Worm (Caenorhabditis elegans) whole organism, L4 larva: ENCODE measurements around the gene F11A5.15.

Experiments used
- F44E2.7 ChIP-seq: fragments of 200-800 bp; sonication (Bioruptor generic); IDR thresholded peaks from 2 replicates; pipeline ENCODE4 v2.1.2; 2022; ENCODE audit warnings: missing genetic modification characterization, missing compliant biosample characterization
- T20F7.1 ChIP-seq: fragments of 200-800 bp; sonication (Bioruptor generic); optimal IDR thresholded peaks from 2 replicates; lab custom pipeline; 2018; ENCODE audit warnings: mild to moderate bottlenecking, missing genetic modification characterization, missing compliant biosample characterization
- Y48G9A.11 ChIP-seq: fragments of 200-800 bp; sonication (Bioruptor generic); IDR thresholded peaks from 2 replicates; pipeline ENCODE4 v1.3.6; 2022; ENCODE audit warnings: missing genetic modification reagents, missing genetic modification characterization, missing compliant biosample characterization
- ZK546.5 ChIP-seq, 2 experiments: sonication (generic microtip); optimal IDR thresholded peaks; 2 replicates each; lab custom pipeline; 2017; ENCODE audit warnings: missing biosample characterization in 2 of 2, missing genetic modification characterization in 2 of 2
- aly-2 ChIP-seq: sonication (generic microtip); optimal IDR thresholded peaks from 2 replicates; lab custom pipeline; 2018; ENCODE audit warnings: missing biosample characterization, missing genetic modification characterization
- arid-1 ChIP-seq: fragments of 200-800 bp; sonication (Bioruptor generic); conservative IDR thresholded peaks from 2 replicates; pipeline ENCODE4 v1.3.6; 2022; ENCODE audit warnings: missing genetic modification reagents, missing genetic modification characterization, missing compliant biosample characterization
- ceh-32 ChIP-seq: sonication (generic microtip); optimal IDR thresholded peaks from 2 replicates; lab custom pipeline; 2016; ENCODE audit warnings: mild to moderate bottlenecking, missing genetic modification characterization, missing compliant biosample characterization; ENCODE audit not compliant: poor library complexity
- ceh-82 ChIP-seq: sonication (generic microtip); optimal IDR thresholded peaks from 2 replicates; lab custom pipeline; 2017; ENCODE audit warnings: missing biosample characterization, missing genetic modification characterization
- cey-2 ChIP-seq: sonication (generic microtip); optimal IDR thresholded peaks from 3 replicates; lab custom pipeline; 2017; ENCODE audit warnings: missing genetic modification characterization, mild to moderate bottlenecking, missing compliant biosample characterization, antibody characterized with exemption, borderline replicate concordance; ENCODE audit not compliant: insufficient read depth
- ctbp-1 ChIP-seq: fragments of 200-800 bp; sonication (Bioruptor generic); IDR thresholded peaks from 2 replicates; pipeline ENCODE4 v1.3.6; 2022; ENCODE audit warnings: missing genetic modification reagents, missing genetic modification characterization, missing compliant biosample characterization
- dmd-8 ChIP-seq: fragments of 200-800 bp; sonication (Bioruptor generic); IDR thresholded peaks from 2 replicates; pipeline ENCODE4 v1.3.6; 2022; ENCODE audit warnings: missing genetic modification characterization, missing compliant biosample characterization
- duxl-1 ChIP-seq: sonication (generic microtip); optimal IDR thresholded peaks from 2 replicates; lab custom pipeline; 2016; ENCODE audit warnings: mild to moderate bottlenecking, missing genetic modification characterization, moderate library complexity, missing compliant biosample characterization; ENCODE audit not compliant: poor library complexity
- dve-1 ChIP-seq: sonication (generic microtip); optimal IDR thresholded peaks from 2 replicates; lab custom pipeline; 2017; ENCODE audit warnings: antibody characterized with exemption, mild to moderate bottlenecking, missing genetic modification characterization, missing compliant biosample characterization; ENCODE audit not compliant: insufficient read depth
- hmg-1.1 ChIP-seq: fragments of 200-800 bp; sonication (Bioruptor generic); IDR thresholded peaks from 2 replicates; pipeline ENCODE4 v1.3.6; 2022; ENCODE audit warnings: missing genetic modification reagents, missing genetic modification characterization, missing compliant biosample characterization
- lin-13 ChIP-seq: fragments of 150-350 bp; optimal IDR thresholded peaks from 2 replicates; lab custom pipeline; 2014; ENCODE audit warnings: missing biosample characterization, missing genetic modification reagents, missing genetic modification characterization
- lin-15B ChIP-seq: fragments of 150-350 bp; sonication (generic microtip); optimal IDR thresholded peaks from 3 replicates; lab custom pipeline; 2014; ENCODE audit warnings: missing biosample characterization, missing genetic modification characterization
- lin-38 ChIP-seq: fragments of 200-800 bp; sonication (Bioruptor generic); IDR thresholded peaks from 2 replicates; pipeline ENCODE4 v1.3.6; 2022; ENCODE audit warnings: missing genetic modification reagents, missing genetic modification characterization, missing compliant biosample characterization
- madf-5 ChIP-seq, 2 experiments: fragments of 200-800 bp; sonication (Bioruptor generic); IDR thresholded peaks; 2 replicates each; pipeline ENCODE4 v1.3.6; 2022; ENCODE audit warnings: missing compliant biosample characterization in 2 of 2, missing genetic modification characterization in 2 of 2
- mdt-29 ChIP-seq: fragments of 200-800 bp; sonication (Bioruptor generic); IDR thresholded peaks from 2 replicates; pipeline ENCODE4 v1.3.6; 2022; ENCODE audit warnings: missing genetic modification reagents, missing genetic modification characterization, missing compliant biosample characterization
- mxl-2 ChIP-seq: fragments of 200-800 bp; sonication (Bioruptor generic); conservative IDR thresholded peaks from 2 replicates; pipeline ENCODE4 v1.3.6; 2022; ENCODE audit warnings: missing genetic modification reagents, missing genetic modification characterization, missing compliant biosample characterization
- mxl-3 ChIP-seq: fragments of 200-800 bp; sonication (Bioruptor generic); optimal IDR thresholded peaks from 2 replicates; lab custom pipeline; 2018; ENCODE audit warnings: mild to moderate bottlenecking, missing genetic modification characterization, missing compliant biosample characterization
- nhr-10 ChIP-seq: fragments of 150-350 bp; optimal IDR thresholded peaks from 2 replicates; lab custom pipeline; 2014; ENCODE audit warnings: missing biosample characterization, missing genetic modification characterization
- nhr-11 ChIP-seq: fragments of 150-350 bp; optimal IDR thresholded peaks from 2 replicates; lab custom pipeline; 2014; ENCODE audit warnings: missing biosample characterization, missing genetic modification characterization
- nhr-111 ChIP-seq: fragments of 200-800 bp; sonication (Bioruptor generic); optimal IDR thresholded peaks from 2 replicates; lab custom pipeline; 2018; ENCODE audit warnings: mild to moderate bottlenecking, missing genetic modification characterization, missing compliant biosample characterization
- nhr-237 ChIP-seq: sonication (generic microtip); optimal IDR thresholded peaks from 2 replicates; lab custom pipeline; 2017; ENCODE audit warnings: missing biosample characterization, missing genetic modification characterization
- nhr-41 ChIP-seq: fragments of 200-800 bp; sonication (Bioruptor generic); IDR thresholded peaks from 2 replicates; pipeline ENCODE4 v1.3.6; 2022; ENCODE audit warnings: missing genetic modification reagents, missing genetic modification characterization, missing compliant biosample characterization
- nhr-48 ChIP-seq: sonication (generic microtip); optimal IDR thresholded peaks from 2 replicates; lab custom pipeline; 2016; ENCODE audit warnings: mild to moderate bottlenecking, missing genetic modification characterization, missing compliant biosample characterization
- php-3 ChIP-seq: fragments of 200-800 bp; sonication (Bioruptor generic); IDR thresholded peaks from 2 replicates; pipeline ENCODE4 v1.3.6; 2022; ENCODE audit warnings: missing genetic modification reagents, missing genetic modification characterization, missing compliant biosample characterization
- pqm-1 ChIP-seq: sonication (generic microtip); optimal IDR thresholded peaks from 2 replicates; lab custom pipeline; 2017; ENCODE audit warnings: missing biosample characterization, missing genetic modification characterization
- snpc-4 ChIP-seq: fragments of 150-350 bp; optimal IDR thresholded peaks from 2 replicates; lab custom pipeline; 2014; ENCODE audit warnings: missing biosample characterization, missing genetic modification characterization
- spr-3 ChIP-seq: fragments of 200-800 bp; sonication (Bioruptor generic); optimal IDR thresholded peaks from 2 replicates; lab custom pipeline; 2018; ENCODE audit warnings: mild to moderate bottlenecking, missing genetic modification characterization, missing compliant biosample characterization
- tag-97 ChIP-seq: fragments of 200-800 bp; sonication (Bioruptor generic); IDR thresholded peaks from 2 replicates; pipeline ENCODE4 v1.3.6; 2022; ENCODE audit warnings: missing genetic modification characterization, missing compliant biosample characterization
- tra-1 ChIP-seq: fragments of 200-800 bp; sonication (Bioruptor generic); IDR thresholded peaks from 2 replicates; pipeline ENCODE4 v1.3.6; 2022; ENCODE audit warnings: missing genetic modification reagents, missing genetic modification characterization, missing compliant biosample characterization
- vab-7 ChIP-seq: fragments of 200-800 bp; sonication (Bioruptor generic); IDR thresholded peaks from 2 replicates; pipeline ENCODE4 v1.3.6; 2022; ENCODE audit warnings: missing genetic modification reagents, missing genetic modification characterization, missing compliant biosample characterization
- zag-1 ChIP-seq: fragments of 150-350 bp; optimal IDR thresholded peaks from 2 replicates; lab custom pipeline; 2014; ENCODE audit warnings: missing biosample characterization, missing genetic modification characterization

F11A5.15 gene

ce11 chrV:16183357-16183756, 35.1 kb downstream of the F11A5.15 start, which contains the start of gene srz-14:
Gene srz-14 (plus strand): TSS chrV:16183657.
- TF ChIP-seq lin-13 (no peak), mdt-29 (GFP tag; lab: Robert Waterston, UW) (no peak), zag-1 (tag; lab: Kevin White, UChicago) (no peak), nhr-10 (tag; lab: Kevin White, UChicago) (no peak), lin-15B (tag; lab: Kevin White, UChicago) (no peak), php-3 (GFP tag; lab: Robert Waterston, UW) (no peak), F44E2.7 (GFP tag; lab: Robert Waterston, UW) (no peak), ZK546.5 (tag; optimal IDR thresholded peaks at IDR 0.05; lab: Kevin White, UChicago) (no peak), cey-2 (no peak), dve-1 (no peak), mxl-2 (GFP tag; lab: Robert Waterston, UW) (no peak), duxl-1 (tag; lab: Kevin White, UChicago) (no peak), tra-1 (GFP tag; lab: Robert Waterston, UW) (no peak), nhr-111 (GFP tag; lab: Kevin White, UChicago) (no peak)
- TF ChIP-seq, all 104 proteins: peak for 0

ce11 chrV:16182918-16183317, 35.5 kb downstream of the F11A5.15 start, which contains the start of gene srh-277:
Gene srh-277 (plus strand): TSS chrV:16183218.
- TF ChIP-seq aly-2 (tag; lab: Kevin White, UChicago) (no peak), ceh-82 (tag; lab: Kevin White, UChicago) (no peak), vab-7 (GFP tag; lab: Robert Waterston, UW) (no peak), mxl-3 (no peak), lin-38 (no peak), nhr-237 (tag; lab: Kevin White, UChicago) (no peak), hmg-1.1 (GFP tag; lab: Robert Waterston, UW) (no peak), ctbp-1 (GFP tag; lab: Robert Waterston, UW) (no peak)
- TF ChIP-seq, all 104 proteins: peak for 0

ce11 chrV:16182110-16182509, 36.3 kb downstream of the F11A5.15 start, which contains the start of gene srz-13:
Gene srz-13 (plus strand): TSS chrV:16182410.
- TF ChIP-seq zag-1 (tag; lab: Kevin White, UChicago) (no peak), nhr-11 (no peak), pqm-1 (tag; lab: Kevin White, UChicago) (no peak), spr-3 (GFP tag; lab: Kevin White, UChicago) (no peak), madf-5 (GFP tag; IDR thresholded peaks at IDR 0.05; lab: Robert Waterston, UW) (no peak)

- no peak for TF ChIP-seq Y48G9A.11
- TF ChIP-seq ceh-32, result no peak
- no peak for TF ChIP-seq mdt-29 (GFP tag; lab: Robert Waterston, UW)
- no peak for TF ChIP-seq arid-1 (GFP tag; lab: Robert Waterston, UW)
- TF ChIP-seq nhr-48 (tag; lab: Kevin White, UChicago), result no peak
These were observed 38.1 kb downstream of the F11A5.15 start, which contains the start of gene str-106 for ce11 chrV:16180350-16180749. Gene str-106 (plus strand): TSS chrV:16180650.

- TF ChIP-seq tag-97, result no peak
- no peak for TF ChIP-seq snpc-4 (tag; lab: Kevin White, UChicago)
- no peak for TF ChIP-seq T20F7.1 (GFP tag; lab: Kevin White, UChicago)
- TF ChIP-seq nhr-41 (GFP tag; lab: Robert Waterston, UW), result no peak
- no peak for TF ChIP-seq dmd-8 (GFP tag; lab: Robert Waterston, UW)
- TF ChIP-seq duxl-1 (tag; lab: Kevin White, UChicago), result no peak
These were observed 42.7 kb downstream of the F11A5.15 start, which contains the start of gene cyp-33D1 for ce11 chrV:16175757-16176156. Gene cyp-33D1 (minus strand): TSS chrV:16175857.
